Fruit fly (Drosophila melanogaster) whole organism, prepupa: ENCODE data around the gene Ns3.
A peak's percentile ranks its signal among the peaks of the same experiment; 100 is the strongest.

Experiments
- Blimp-1 ChIP-seq: fragments of 200-800 bp; sonication (Bioruptor generic); optimal IDR thresholded peaks from 3 replicates; lab custom pipeline; 2017; ENCODE audit warnings: missing biosample characterization, missing genetic modification characterization, mild to moderate bottlenecking, moderate library complexity, missing genetic modification reagents
- CG11294 ChIP-seq: fragments of 200-800 bp; sonication (Bioruptor generic); IDR thresholded peaks from 2 replicates; pipeline ENCODE4 v1.3.6; 2022; ENCODE audit warnings: missing biosample characterization, missing genetic modification characterization
- CG11762 ChIP-seq: fragments of 200-800 bp; sonication (Bioruptor generic); optimal IDR thresholded peaks from 3 replicates; lab custom pipeline; 2016; ENCODE audit warnings: missing biosample characterization, missing genetic modification characterization; ENCODE audit not compliant: insufficient read depth
- CG11902 ChIP-seq: fragments of 200-800 bp; sonication (Bioruptor generic); optimal IDR thresholded peaks from 3 replicates; lab custom pipeline; 2016; ENCODE audit warnings: missing biosample characterization, missing genetic modification characterization
- CG15336 ChIP-seq: fragments of 200-800 bp; sonication (Bioruptor generic); IDR thresholded peaks from 2 replicates; pipeline ENCODE4 v1.3.6; 2022; ENCODE audit warnings: missing biosample characterization, missing genetic modification characterization
- CG1621 ChIP-seq: fragments of 200-800 bp; sonication (Bioruptor generic); optimal IDR thresholded peaks from 3 replicates; lab custom pipeline; 2018; ENCODE audit warnings: missing biosample characterization, mild to moderate bottlenecking, missing genetic modification characterization
- CG16779 ChIP-seq: fragments of 200-800 bp; sonication (Bioruptor generic); optimal IDR thresholded peaks from 3 replicates; lab custom pipeline; 2017; ENCODE audit warnings: missing biosample characterization, mild to moderate bottlenecking, missing genetic modification characterization
- CG3032 ChIP-seq: fragments of 200-800 bp; optimal IDR thresholded peaks from 2 replicates; lab custom pipeline; 2019; ENCODE audit warnings: missing biosample characterization, mild to moderate bottlenecking, missing genetic modification characterization, moderate library complexity
- CG31627 ChIP-seq: fragments of 200-800 bp; sonication (Bioruptor generic); optimal IDR thresholded peaks from 3 replicates; lab custom pipeline; 2016; ENCODE audit warnings: missing biosample characterization, missing genetic modification characterization
- CG32006 ChIP-seq: fragments of 200-800 bp; sonication (Bioruptor generic); optimal IDR thresholded peaks from 3 replicates; lab custom pipeline; 2017; ENCODE audit warnings: missing biosample characterization, mild to moderate bottlenecking, missing genetic modification characterization
- CG34406 ChIP-seq: fragments of 200-800 bp; sonication (Bioruptor generic); optimal IDR thresholded peaks from 3 replicates; lab custom pipeline; 2016; ENCODE audit warnings: missing biosample characterization, missing genetic modification characterization
- CG3919 ChIP-seq: fragments of 200-800 bp; sonication (Bioruptor generic); optimal IDR thresholded peaks from 3 replicates; lab custom pipeline; 2016; ENCODE audit warnings: missing biosample characterization, missing genetic modification characterization
- CG4318 ChIP-seq: fragments of 200-800 bp; sonication (Bioruptor generic); optimal IDR thresholded peaks from 3 replicates; lab custom pipeline; 2017; ENCODE audit warnings: missing biosample characterization, mild to moderate bottlenecking, missing genetic modification characterization
- CG6163 ChIP-seq: fragments of 200-800 bp; sonication (Bioruptor generic); IDR thresholded peaks from 3 replicates; pipeline ENCODE4 v1.3.6; 2022; ENCODE audit warnings: missing biosample characterization, missing genetic modification characterization
- CG6276 ChIP-seq: fragments of 200-800 bp; sonication (Bioruptor generic); optimal IDR thresholded peaks from 2 replicates; lab custom pipeline; 2017; ENCODE audit warnings: missing biosample characterization, mild to moderate bottlenecking, missing genetic modification characterization
- CG6854 ChIP-seq: fragments of 200-800 bp; sonication (Bioruptor generic); optimal IDR thresholded peaks from 2 replicates; lab custom pipeline; 2017; ENCODE audit warnings: missing biosample characterization, mild to moderate bottlenecking, missing genetic modification characterization
- CG8119 ChIP-seq: fragments of 200-800 bp; sonication (Bioruptor generic); IDR thresholded peaks from 3 replicates; pipeline ENCODE4 v1.3.6; 2022; ENCODE audit warnings: missing biosample characterization, missing genetic modification characterization
- CG8319 ChIP-seq: fragments of 200-800 bp; sonication (Bioruptor generic); optimal IDR thresholded peaks from 3 replicates; lab custom pipeline; 2016; ENCODE audit warnings: missing biosample characterization, missing genetic modification characterization
- CG8632 ChIP-seq: fragments of 200-800 bp; sonication (Bioruptor generic); optimal IDR thresholded peaks from 3 replicates; lab custom pipeline; 2016; ENCODE audit warnings: missing biosample characterization, missing genetic modification characterization
- CG9139 ChIP-seq: fragments of 200-800 bp; sonication (Bioruptor generic); optimal IDR thresholded peaks from 3 replicates; lab custom pipeline; 2017; ENCODE audit warnings: missing biosample characterization, mild to moderate bottlenecking, missing genetic modification characterization
- Eip75B ChIP-seq: fragments of 200-800 bp; sonication (Bioruptor generic); optimal IDR thresholded peaks from 3 replicates; lab custom pipeline; 2016; ENCODE audit warnings: missing biosample characterization, missing genetic modification characterization
- Eip78C ChIP-seq: fragments of 200-800 bp; sonication (Bioruptor generic); peaks from one replicate; lab custom pipeline; 2016; ENCODE audit warnings: missing biosample characterization, missing genetic modification characterization
- Eip93F ChIP-seq: fragments of 200-800 bp; sonication (Bioruptor generic); optimal IDR thresholded peaks from 2 replicates; lab custom pipeline; 2016; ENCODE audit warnings: missing biosample characterization, mild to moderate bottlenecking, missing genetic modification characterization
- Ets96B ChIP-seq: fragments of 200-800 bp; optimal IDR thresholded peaks from 2 replicates; lab custom pipeline; 2019; ENCODE audit warnings: missing biosample characterization, mild to moderate bottlenecking, missing genetic modification characterization, moderate library complexity
- Gug ChIP-seq: fragments of 200-800 bp; sonication (Bioruptor generic); IDR thresholded peaks from 2 replicates; pipeline ENCODE4 v1.3.6; 2022; ENCODE audit warnings: missing biosample characterization, missing genetic modification characterization
- Hr39 ChIP-seq: fragments of 200-800 bp; sonication (Bioruptor generic); optimal IDR thresholded peaks from 2 replicates; lab custom pipeline; 2016; ENCODE audit warnings: missing biosample characterization, missing genetic modification characterization
- Hr4 ChIP-seq: fragments of 200-800 bp; sonication (Bioruptor generic); optimal IDR thresholded peaks from 3 replicates; lab custom pipeline; 2016; ENCODE audit warnings: missing biosample characterization, missing genetic modification characterization
- Met ChIP-seq: fragments of 200-800 bp; sonication (Bioruptor generic); optimal IDR thresholded peaks from 3 replicates; lab custom pipeline; 2016; ENCODE audit warnings: missing biosample characterization, missing genetic modification characterization
- OdsH ChIP-seq: fragments of 200-800 bp; sonication (Bioruptor generic); optimal IDR thresholded peaks from 3 replicates; lab custom pipeline; 2016; ENCODE audit warnings: missing biosample characterization, missing genetic modification characterization
- Smox ChIP-seq: fragments of 200-800 bp; sonication (Bioruptor generic); optimal IDR thresholded peaks from 3 replicates; lab custom pipeline; 2016; ENCODE audit warnings: missing biosample characterization, missing genetic modification characterization
- Sox102F ChIP-seq: fragments of 200-800 bp; sonication (Bioruptor generic); optimal IDR thresholded peaks from 2 replicates; lab custom pipeline; 2016; ENCODE audit warnings: missing biosample characterization, mild to moderate bottlenecking, missing genetic modification characterization
- Sox14 ChIP-seq: fragments of 200-800 bp; sonication (Bioruptor generic); optimal IDR thresholded peaks from 3 replicates; lab custom pipeline; 2016; ENCODE audit warnings: missing biosample characterization, missing genetic modification characterization
- Sox15 ChIP-seq: fragments of 200-800 bp; sonication (Bioruptor generic); optimal IDR thresholded peaks from 3 replicates; lab custom pipeline; 2016; ENCODE audit warnings: missing biosample characterization, missing genetic modification characterization
- achi ChIP-seq: fragments of 200-800 bp; sonication (Bioruptor generic); optimal IDR thresholded peaks from 3 replicates; lab custom pipeline; 2016; ENCODE audit warnings: missing biosample characterization, missing genetic modification characterization
- acj6 ChIP-seq: fragments of 200-800 bp; sonication (Bioruptor generic); optimal IDR thresholded peaks from 3 replicates; lab custom pipeline; 2016; ENCODE audit warnings: missing biosample characterization, missing genetic modification characterization
- cyc ChIP-seq: fragments of 200-800 bp; sonication (Bioruptor generic); optimal IDR thresholded peaks from 3 replicates; lab custom pipeline; 2016; ENCODE audit warnings: missing biosample characterization, missing genetic modification characterization
- dac ChIP-seq: fragments of 200-800 bp; sonication (Bioruptor generic); optimal IDR thresholded peaks from 2 replicates; lab custom pipeline; 2017; ENCODE audit warnings: missing biosample characterization, mild to moderate bottlenecking, missing genetic modification characterization
- dsx ChIP-seq: fragments of 200-800 bp; optimal IDR thresholded peaks from 3 replicates; lab custom pipeline; 2019; ENCODE audit warnings: missing biosample characterization, mild to moderate bottlenecking, missing genetic modification characterization, moderate library complexity; ENCODE audit not compliant: poor library complexity, severe bottlenecking
- esn ChIP-seq: fragments of 200-800 bp; sonication (Bioruptor generic); optimal IDR thresholded peaks from 2 replicates; lab custom pipeline; 2016; ENCODE audit warnings: missing biosample characterization, mild to moderate bottlenecking, missing genetic modification characterization, moderate library complexity
- fd59A ChIP-seq: fragments of 200-800 bp; sonication (Bioruptor generic); optimal IDR thresholded peaks from 2 replicates; lab custom pipeline; 2017; ENCODE audit warnings: missing biosample characterization, mild to moderate bottlenecking, missing genetic modification characterization, missing genetic modification reagents
- fd85E ChIP-seq: fragments of 200-800 bp; sonication (Bioruptor generic); optimal IDR thresholded peaks from 3 replicates; lab custom pipeline; 2016; ENCODE audit warnings: missing biosample characterization, missing genetic modification characterization
- fkh ChIP-seq: fragments of 200-800 bp; sonication (Bioruptor generic); optimal IDR thresholded peaks from 3 replicates; lab custom pipeline; 2017; ENCODE audit warnings: missing biosample characterization, mild to moderate bottlenecking, missing genetic modification characterization, moderate library complexity
- net ChIP-seq: fragments of 200-800 bp; sonication (Bioruptor generic); optimal IDR thresholded peaks from 3 replicates; lab custom pipeline; 2016; ENCODE audit warnings: missing biosample characterization, missing genetic modification characterization
- pdm3 ChIP-seq: fragments of 200-800 bp; sonication (Bioruptor generic); optimal IDR thresholded peaks from 3 replicates; lab custom pipeline; 2016; ENCODE audit warnings: missing biosample characterization, missing genetic modification characterization
- salr ChIP-seq, 2 experiments: fragments of 200-800 bp; sonication (Bioruptor generic); optimal IDR thresholded peaks; 3 replicates each; lab custom pipeline; 2016 to 2018; ENCODE audit warnings: missing biosample characterization in 2 of 2, missing genetic modification characterization in 2 of 2, mild to moderate bottlenecking in 1 of 2
- spab ChIP-seq: fragments of 200-800 bp; sonication (Bioruptor generic); optimal IDR thresholded peaks from 2 replicates; lab custom pipeline; 2017; ENCODE audit warnings: missing biosample characterization, mild to moderate bottlenecking, missing genetic modification characterization, missing genetic modification reagents
- ss ChIP-seq, 2 experiments: fragments of 200-800 bp; sonication (Bioruptor generic); optimal IDR thresholded peaks; 2 replicates in 1 of 2; 3 replicates in 1 of 2; lab custom pipeline; 2017 to 2018; ENCODE audit warnings: mild to moderate bottlenecking in 2 of 2, missing biosample characterization in 2 of 2, missing genetic modification characterization in 2 of 2, moderate library complexity in 1 of 2
- svp ChIP-seq: fragments of 200-800 bp; sonication (Bioruptor generic); peaks from one replicate; lab custom pipeline; 2016; ENCODE audit warnings: missing biosample characterization, missing genetic modification characterization
- topi ChIP-seq: fragments of 200-800 bp; sonication (Bioruptor generic); optimal IDR thresholded peaks from 3 replicates; lab custom pipeline; 2016; ENCODE audit warnings: missing biosample characterization, missing genetic modification characterization
- vri ChIP-seq: fragments of 200-800 bp; sonication (Bioruptor generic); optimal IDR thresholded peaks from 3 replicates; lab custom pipeline; 2016; ENCODE audit warnings: missing biosample characterization, mild to moderate bottlenecking, missing genetic modification characterization

Ns3 gene

DNA sequence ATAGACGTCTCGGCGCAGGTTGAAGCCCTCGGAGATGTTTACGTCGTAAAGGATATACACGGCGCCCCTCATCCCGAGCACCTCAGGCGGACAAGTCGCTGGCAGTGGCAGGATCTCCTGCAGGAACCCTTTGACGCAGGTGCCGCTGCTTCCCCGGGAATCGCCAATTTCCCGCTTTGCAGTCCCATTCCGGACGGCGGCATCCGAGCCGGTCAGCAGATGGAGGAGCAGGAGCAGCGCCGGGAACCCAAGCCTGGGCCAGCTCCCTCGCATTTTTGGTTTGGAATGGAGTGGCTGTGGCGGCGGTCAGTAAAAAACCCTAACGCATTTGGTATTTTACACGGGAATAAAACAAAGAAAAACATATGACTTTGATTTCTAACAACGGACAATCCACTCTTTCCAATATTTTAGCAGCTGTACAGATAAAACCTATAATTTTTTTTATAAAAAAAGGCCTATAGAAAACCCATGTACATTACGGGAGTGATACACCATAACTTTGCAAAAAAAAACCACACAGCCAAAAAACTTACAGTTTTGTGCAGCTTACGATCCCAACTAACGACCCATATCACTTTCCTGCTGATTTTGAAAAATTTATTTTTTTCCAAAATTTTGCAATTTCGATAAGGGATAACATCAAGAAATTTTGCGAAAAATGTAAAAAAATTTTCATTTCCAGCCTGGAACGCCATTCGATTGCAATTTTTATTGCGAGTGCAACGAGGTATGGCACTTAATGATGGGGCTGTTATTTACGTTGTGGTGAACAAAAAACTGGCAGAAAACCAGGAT lies 1.9 kb upstream of the Ns3 start, which contains the start of the genes O-fut2 and CG14777:
O-fut2 (minus strand) TSS at position 290 of the 798 bp plus-strand sequence.
CG14777 (plus strand) TSS at position 428 of the 798 bp plus-strand sequence.
- TF ChIP-seq esn = peak; percentile 69
- peak; percentile 72 for TF ChIP-seq Hr39 (GFP tag; lab: Kevin White, UChicago)
- TF ChIP-seq OdsH (GFP tag; lab: Kevin White, UChicago) = no peak
- TF ChIP-seq CG16779 (tag; lab: Kevin White, UChicago) = no peak
- peak; percentile 84 for TF ChIP-seq svp (GFP tag; lab: Kevin White, UChicago)
- peak; percentile 47 for TF ChIP-seq cyc (GFP tag; lab: Kevin White, UChicago)
- TF ChIP-seq CG6854 (GFP tag; lab: Kevin White, UChicago) = no peak
- peak; percentile 31 for TF ChIP-seq dac (GFP tag; lab: Kevin White, UChicago)
- no peak for TF ChIP-seq CG8319 (GFP tag; lab: Kevin White, UChicago)
- TF ChIP-seq pdm3 (GFP tag; lab: Kevin White, UChicago) = peak; percentile 81
- peak; percentile 43 for TF ChIP-seq Sox15
- TF ChIP-seq dsx (GFP tag; lab: Kevin White, UChicago) = no peak
- peak; percentile 60 for TF ChIP-seq achi (GFP tag; lab: Kevin White, UChicago)
- TF ChIP-seq CG34406 (GFP tag; lab: Kevin White, UChicago) = peak; percentile 54
- TF ChIP-seq Gug (GFP tag; lab: Robert Waterston, UW) = peak; percentile 60; the same call in 1 of the 2 replicates
- no peak for TF ChIP-seq CG4318 (GFP tag; lab: Kevin White, UChicago)
- peak; percentile 69 for TF ChIP-seq CG6163 (GFP tag; lab: Robert Waterston, UW)
- TF ChIP-seq CG32006 = peak; percentile 80
- peak; percentile 92 for TF ChIP-seq Eip78C (GFP tag; lab: Kevin White, UChicago)
- TF ChIP-seq CG11762 (GFP tag; lab: Kevin White, UChicago) = peak; percentile 13
- peak; percentile 78 for TF ChIP-seq Sox14 (GFP tag; lab: Kevin White, UChicago)
- TF ChIP-seq CG15336 (GFP tag; lab: Robert Waterston, UW) = peak; percentile 75
- TF ChIP-seq acj6 = peak; percentile 72
- TF ChIP-seq topi = peak; percentile 53
- no peak for TF ChIP-seq Eip93F (GFP tag; lab: Kevin White, UChicago)
- TF ChIP-seq vri (GFP tag; lab: Kevin White, UChicago) = no peak
- no peak for TF ChIP-seq Blimp-1 (GFP tag; lab: Kevin White, UChicago)
- peak; percentile 18 for TF ChIP-seq fd59A (GFP tag; lab: Kevin White, UChicago)
- TF ChIP-seq salr (GFP tag; optimal IDR thresholded peaks at IDR 0.05; lab: Kevin White, UChicago) = no peak
- peak; percentile 32 for TF ChIP-seq CG8632 (GFP tag; lab: Kevin White, UChicago)
- TF ChIP-seq Sox102F = peak; percentile 63
- peak; percentile 57 for TF ChIP-seq Eip75B
- no peak for TF ChIP-seq CG1621 (tag; lab: Kevin White, UChicago)
- TF ChIP-seq CG8119 (GFP tag; lab: Robert Waterston, UW) = peak; percentile 69
- peak; percentile 32 for TF ChIP-seq CG3032 (tag; lab: Kevin White, UChicago)
- TF ChIP-seq Hr4 (GFP tag; lab: Kevin White, UChicago) = peak; percentile 67
- TF ChIP-seq Smox (GFP tag; lab: Kevin White, UChicago) = peak; percentile 58
- no peak for TF ChIP-seq CG9139
- TF ChIP-seq CG6276 = no peak
- TF ChIP-seq net = no peak
- TF ChIP-seq ss (GFP tag; optimal IDR thresholded peaks at IDR 0.05; lab: Kevin White, UChicago) = peak in 1 of 2 experiments; percentile 30
- peak; percentile 12; the same call in 1 of the 2 replicates for TF ChIP-seq CG11294
- no peak for TF ChIP-seq fkh (GFP tag; lab: Kevin White, UChicago)
- peak; percentile 35 for TF ChIP-seq CG11902 (GFP tag; lab: Kevin White, UChicago)
- peak; percentile 53 for TF ChIP-seq CG3919
- TF ChIP-seq spab (GFP tag; lab: Kevin White, UChicago) = no peak
- no peak for TF ChIP-seq Met (GFP tag; lab: Kevin White, UChicago)
- TF ChIP-seq Ets96B (tag; lab: Kevin White, UChicago) = peak; percentile 13
- TF ChIP-seq fd85E (GFP tag; lab: Kevin White, UChicago) = no peak
- peak; percentile 59 for TF ChIP-seq CG31627 (GFP tag; lab: Kevin White, UChicago)
